Fruit fly (Drosophila melanogaster): ENCODE data around the gene Eig71Ea.

DNA sequence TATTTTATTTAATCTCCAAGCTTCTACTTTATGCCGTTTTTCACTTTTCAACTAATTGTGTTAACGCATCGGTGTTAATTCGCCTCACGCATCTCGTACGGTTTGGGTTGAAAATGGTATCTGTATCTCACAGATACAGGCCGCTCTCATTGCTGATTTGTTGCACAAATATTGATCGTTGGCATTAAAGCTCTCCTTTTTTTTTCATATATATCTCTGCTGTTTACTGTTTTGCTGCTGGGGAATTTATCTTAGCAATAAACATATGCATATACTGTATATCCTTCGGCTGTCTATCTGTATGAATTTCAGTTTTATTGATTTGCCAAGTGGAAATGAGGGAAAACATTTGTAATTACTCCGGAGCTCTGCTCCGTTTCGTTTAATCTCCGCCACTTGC is 16.8 kb downstream of the Eig71Ea start:
- TF ChIP-seq CG14655 (GFP tag; optimal IDR thresholded peaks at IDR 0.05) (no peak), Pif1B (GFP tag; optimal IDR thresholded peaks at IDR 0.05) (no peak), CG32121 (GFP tag; IDR thresholded peaks at IDR 0.05) (no peak), EcR (GFP tag; optimal IDR thresholded peaks at IDR 0.05) (no peak), CG15710 (tag; optimal IDR thresholded peaks at IDR 0.05) (no peak), CG8301 (tag; optimal IDR thresholded peaks at IDR 0.05) (no peak), CG12605 (GFP tag; IDR thresholded peaks at IDR 0.05) (no peak), CG8159 (tag; optimal IDR thresholded peaks at IDR 0.05) (no peak), CG9948 (tag; optimal IDR thresholded peaks at IDR 0.05) (no peak), gl (tag; optimal IDR thresholded peaks at IDR 0.05) (no peak)

Data from whole organism, pupa.